Fruit fly (Drosophila melanogaster) whole organism, embryonic: ENCODE measurements around the gene CG9986.

Experiments used
- Aef1 ChIP-seq: fragments of 200-800 bp; sonication (Bioruptor generic); IDR thresholded peaks from 3 replicates; pipeline ENCODE4 v1.3.6; 2022; ENCODE audit warnings: missing biosample characterization, missing genetic modification characterization
- Blimp-1 ChIP-seq: fragments of 200-800 bp; sonication (Bioruptor generic); optimal IDR thresholded peaks from 3 replicates; lab custom pipeline; 2018; ENCODE audit warnings: missing biosample characterization, missing genetic modification characterization, mild to moderate bottlenecking, moderate library complexity, missing genetic modification reagents
- C15 ChIP-seq: fragments of 200-800 bp; sonication (Bioruptor generic); IDR thresholded peaks from 3 replicates; pipeline ENCODE4 v1.3.6; 2022; ENCODE audit warnings: missing biosample characterization, missing genetic modification characterization
- CG10431 ChIP-seq: fragments of 200-800 bp; sonication (Bioruptor generic); optimal IDR thresholded peaks from 3 replicates; lab custom pipeline; 2018; ENCODE audit warnings: missing biosample characterization, mild to moderate bottlenecking, missing genetic modification characterization
- CG11085 ChIP-seq: fragments of 200-800 bp; sonication (Bioruptor generic); IDR thresholded peaks from 2 replicates; pipeline ENCODE4 v1.3.6; 2022; ENCODE audit warnings: missing biosample characterization, missing genetic modification characterization
- CG12769 ChIP-seq: fragments of 200-800 bp; sonication (Bioruptor generic); optimal IDR thresholded peaks from 2 replicates; lab custom pipeline; 2019; ENCODE audit warnings: missing biosample characterization, mild to moderate bottlenecking, missing genetic modification characterization, moderate library complexity
- CG14050 ChIP-seq: fragments of 200-800 bp; sonication (Bioruptor generic); IDR thresholded peaks from 3 replicates; pipeline ENCODE4 v1.3.6; 2022; ENCODE audit warnings: missing biosample characterization, missing genetic modification characterization
- CG14710 ChIP-seq: fragments of 200-800 bp; sonication (Bioruptor generic); optimal IDR thresholded peaks from 3 replicates; lab custom pipeline; 2019; ENCODE audit warnings: missing biosample characterization, mild to moderate bottlenecking, missing genetic modification characterization, moderate library complexity
- CG15269 ChIP-seq: fragments of 200-800 bp; sonication (Bioruptor generic); optimal IDR thresholded peaks from 2 replicates; lab custom pipeline; 2018; ENCODE audit warnings: missing biosample characterization, mild to moderate bottlenecking, missing genetic modification characterization, moderate library complexity
- CG17361 ChIP-seq: fragments of 200-800 bp; sonication (Bioruptor generic); IDR thresholded peaks from 3 replicates; pipeline ENCODE4 v1.3.6; 2022; ENCODE audit warnings: missing biosample characterization, missing genetic modification characterization
- CG2678 ChIP-seq: fragments of 200-800 bp; sonication (Bioruptor generic); optimal IDR thresholded peaks from 3 replicates; lab custom pipeline; 2019; ENCODE audit warnings: missing biosample characterization, mild to moderate bottlenecking, missing genetic modification characterization, moderate library complexity
- CG30403 ChIP-seq: fragments of 200-800 bp; sonication (Bioruptor generic); optimal IDR thresholded peaks from 3 replicates; lab custom pipeline; 2016; ENCODE audit warnings: missing biosample characterization, missing genetic modification characterization
- CG3407 ChIP-seq: fragments of 200-800 bp; sonication (Bioruptor generic); optimal IDR thresholded peaks from 2 replicates; lab custom pipeline; 2018; ENCODE audit warnings: missing biosample characterization, mild to moderate bottlenecking, missing genetic modification characterization
- CG34224 ChIP-seq: fragments of 200-800 bp; sonication (Bioruptor generic); IDR thresholded peaks from 3 replicates; pipeline ENCODE4 v1.3.6; 2022; ENCODE audit warnings: missing biosample characterization, missing genetic modification characterization; ENCODE audit not compliant: partially characterized antibody
- CG5180 ChIP-seq: fragments of 200-800 bp; sonication (Bioruptor generic); optimal IDR thresholded peaks from 3 replicates; lab custom pipeline; 2017; ENCODE audit warnings: missing biosample characterization, missing genetic modification characterization, mild to moderate bottlenecking, moderate library complexity, missing genetic modification reagents
- CG6272 ChIP-seq: fragments of 200-800 bp; sonication (Bioruptor generic); IDR thresholded peaks from 2 replicates; pipeline ENCODE4 v1.3.6; 2022; ENCODE audit warnings: missing biosample characterization, missing genetic modification characterization
- CG7839 ChIP-seq: fragments of 200-800 bp; sonication (Bioruptor generic); optimal IDR thresholded peaks from 3 replicates; lab custom pipeline; 2018; ENCODE audit warnings: missing biosample characterization, mild to moderate bottlenecking, missing genetic modification characterization, moderate library complexity
- CG9609 ChIP-seq: fragments of 200-800 bp; sonication (Bioruptor generic); optimal IDR thresholded peaks from 3 replicates; lab custom pipeline; 2016; ENCODE audit warnings: missing biosample characterization, missing genetic modification characterization
- D19B ChIP-seq: fragments of 200-800 bp; sonication (Bioruptor generic); optimal IDR thresholded peaks from 2 replicates; lab custom pipeline; 2017; ENCODE audit warnings: missing biosample characterization, mild to moderate bottlenecking, missing genetic modification characterization
- Dp ChIP-seq: fragments of 200-800 bp; sonication (Bioruptor generic); optimal IDR thresholded peaks from 2 replicates; lab custom pipeline; 2018; ENCODE audit warnings: missing biosample characterization, mild to moderate bottlenecking, missing genetic modification characterization, moderate library complexity
- ERR ChIP-seq: fragments of 200-800 bp; sonication (Bioruptor generic); optimal IDR thresholded peaks from 2 replicates; lab custom pipeline; 2016; ENCODE audit warnings: missing biosample characterization, missing genetic modification characterization
- Fer2 ChIP-seq: fragments of 200-800 bp; sonication (Bioruptor generic); optimal IDR thresholded peaks from 2 replicates; lab custom pipeline; 2018; ENCODE audit warnings: missing biosample characterization, mild to moderate bottlenecking, missing genetic modification characterization, moderate library complexity
- Hr3 ChIP-seq: fragments of 200-800 bp; sonication (Bioruptor generic); optimal IDR thresholded peaks from 3 replicates; lab custom pipeline; 2016; ENCODE audit warnings: missing biosample characterization, missing genetic modification characterization
- Lhr ChIP-seq: fragments of 200-800 bp; sonication (Bioruptor generic); optimal IDR thresholded peaks from 3 replicates; lab custom pipeline; 2017; ENCODE audit warnings: mild to moderate bottlenecking, missing biosample characterization, missing genetic modification reagents, missing genetic modification characterization
- Med ChIP-seq: fragments of 200-800 bp; sonication (Bioruptor generic); peaks from one replicate; lab custom pipeline; 2016; ENCODE audit warnings: missing biosample characterization, missing genetic modification characterization, mild to moderate bottlenecking, inconsistent platforms, moderate library complexity
- Mes4 ChIP-seq: fragments of 200-800 bp; sonication (Bioruptor generic); optimal IDR thresholded peaks from 2 replicates; lab custom pipeline; 2016; ENCODE audit warnings: missing biosample characterization, missing genetic modification characterization
- NfI ChIP-seq: fragments of 200-800 bp; sonication (Bioruptor generic); optimal IDR thresholded peaks from 3 replicates; lab custom pipeline; 2018; ENCODE audit warnings: missing biosample characterization, mild to moderate bottlenecking, missing genetic modification characterization, moderate library complexity
- PHDP ChIP-seq: fragments of 200-800 bp; sonication (Bioruptor generic); optimal IDR thresholded peaks from 3 replicates; lab custom pipeline; 2018; ENCODE audit warnings: missing biosample characterization, mild to moderate bottlenecking, missing genetic modification characterization, moderate library complexity
- ap ChIP-seq: fragments of 200-800 bp; sonication (Bioruptor generic); IDR thresholded peaks from 2 replicates; pipeline ENCODE4 v1.3.6; 2022; ENCODE audit warnings: missing biosample characterization, missing genetic modification characterization
- ato ChIP-seq: fragments of 200-800 bp; sonication (Bioruptor generic); IDR thresholded peaks from 2 replicates; pipeline ENCODE4 v1.3.6; 2022; ENCODE audit warnings: missing biosample characterization, missing genetic modification characterization; ENCODE audit not compliant: partially characterized antibody
- bowl ChIP-seq: fragments of 200-800 bp; sonication (Bioruptor generic); IDR thresholded peaks from 2 replicates; pipeline ENCODE4 v1.3.6; 2022; ENCODE audit warnings: missing biosample characterization, missing genetic modification characterization
- bsh ChIP-seq, 2 experiments: fragments of 200-800 bp; sonication (Bioruptor generic); optimal IDR thresholded peaks; 2 replicates each; lab custom pipeline; 2017 to 2018; ENCODE audit warnings: mild to moderate bottlenecking in 2 of 2, missing biosample characterization in 2 of 2, missing genetic modification characterization in 2 of 2, moderate library complexity in 1 of 2
- cad ChIP-seq: fragments of >200 bp; optimal IDR thresholded peaks from 2 replicates; lab custom pipeline; 2017; ENCODE audit warnings: missing biosample characterization, missing genetic modification characterization
- ci ChIP-seq: fragments of 200-800 bp; sonication (Bioruptor generic); IDR thresholded peaks from 3 replicates; pipeline ENCODE4 v1.3.6; 2022; ENCODE audit warnings: missing biosample characterization, missing genetic modification characterization
- dimm ChIP-seq: fragments of 200-800 bp; sonication (Bioruptor generic); IDR thresholded peaks from 2 replicates; pipeline ENCODE4 v1.3.6; 2022; ENCODE audit warnings: missing biosample characterization, missing genetic modification characterization
- exex ChIP-seq: fragments of 200-800 bp; sonication (Bioruptor generic); optimal IDR thresholded peaks from 4 replicates; lab custom pipeline; 2018; ENCODE audit warnings: missing biosample characterization, mild to moderate bottlenecking, missing genetic modification characterization, moderate library complexity
- fd64A ChIP-seq: fragments of 200-800 bp; sonication (Bioruptor generic); optimal IDR thresholded peaks from 3 replicates; lab custom pipeline; 2018; ENCODE audit warnings: missing biosample characterization, mild to moderate bottlenecking, missing genetic modification characterization
- gcm2 ChIP-seq: fragments of 200-800 bp; sonication (Bioruptor generic); optimal IDR thresholded peaks from 2 replicates; lab custom pipeline; 2016; ENCODE audit warnings: missing biosample characterization, missing genetic modification characterization
- gem ChIP-seq: fragments of 200-800 bp; sonication (Bioruptor generic); optimal IDR thresholded peaks from 2 replicates; lab custom pipeline; 2019; ENCODE audit warnings: missing biosample characterization, mild to moderate bottlenecking, missing genetic modification characterization, moderate library complexity
- lilli ChIP-seq: fragments of 200-800 bp; sonication (Bioruptor generic); optimal IDR thresholded peaks from 3 replicates; lab custom pipeline; 2016; ENCODE audit warnings: missing biosample characterization, missing genetic modification characterization
- lola ChIP-seq, 3 experiments: fragments of >200 bp in 2 of 3; fragments of 200-800 bp in 1 of 3; sonication (Bioruptor generic) in 1 of 3; optimal IDR thresholded peaks; 2 replicates each; lab custom pipeline; 2017 to 2019; ENCODE audit warnings: missing biosample characterization in 3 of 3, missing genetic modification characterization in 3 of 3, mild to moderate bottlenecking in 1 of 3, moderate library complexity in 1 of 3
- lov ChIP-seq, 2 experiments: fragments of 200-800 bp in 1 of 2; fragments of >200 bp in 1 of 2; sonication (Bioruptor generic) in 1 of 2; IDR thresholded peaks in 1 of 2; optimal IDR thresholded peaks in 1 of 2; 2 replicates in 1 of 2; 3 replicates in 1 of 2; pipeline versions ENCODE4 v1.3.6 to Lab custom; 2017 to 2022; ENCODE audit warnings: missing biosample characterization in 1 of 2, missing genetic modification characterization in 1 of 2
- nmo ChIP-seq: fragments of 200-800 bp; sonication (Bioruptor generic); optimal IDR thresholded peaks from 2 replicates; lab custom pipeline; 2018; ENCODE audit warnings: missing biosample characterization, mild to moderate bottlenecking, missing genetic modification characterization, moderate library complexity
- pita ChIP-seq: fragments of 200-800 bp; sonication (Bioruptor generic); optimal IDR thresholded peaks from 2 replicates; lab custom pipeline; 2017; ENCODE audit warnings: missing biosample characterization, mild to moderate bottlenecking, missing genetic modification characterization
- sd ChIP-seq: fragments of 200-800 bp; sonication (Bioruptor generic); optimal IDR thresholded peaks from 3 replicates; lab custom pipeline; 2018; ENCODE audit warnings: missing biosample characterization, mild to moderate bottlenecking, missing genetic modification characterization, moderate library complexity
- zfh1 ChIP-seq: fragments of 200-800 bp; sonication (Bioruptor generic); IDR thresholded peaks from 3 replicates; pipeline ENCODE4 v1.3.6; 2022; ENCODE audit warnings: missing biosample characterization, missing genetic modification characterization

Gene CG9986

dm6 chr3R:28629186-28629979 is 23.5 kb downstream of the CG9986 start (continued):
- TF ChIP-seq Lhr (GFP tag; lab: Kevin White, UChicago) (no peak), Aef1 (GFP tag; lab: Robert Waterston, UW) (no peak), NfI (GFP tag; lab: Kevin White, UChicago) (no peak), dimm (GFP tag; lab: Robert Waterston, UW) (no peak), CG12769 (tag; lab: Kevin White, UChicago) (peak; percentile 11), CG2678 (no peak), CG11085 (GFP tag; lab: Robert Waterston, UW) (no peak), Dp (no peak), CG14710 (no peak), D19B (GFP tag; lab: Kevin White, UChicago) (no peak)

dm6 chr3R:28630092-28630491 is 24.2 kb downstream of the CG9986 start:
- peak; percentile 10 for TF ChIP-seq Med
- no peak for TF ChIP-seq CG6272 (GFP tag; lab: Robert Waterston, UW)
- TF ChIP-seq gcm2 (GFP tag; lab: Kevin White, UChicago), result no peak
- TF ChIP-seq CG9609 (GFP tag; lab: Kevin White, UChicago), result no peak
- TF ChIP-seq dimm (GFP tag; lab: Robert Waterston, UW), result no peak
- TF ChIP-seq Blimp-1 (GFP tag; lab: Kevin White, UChicago), result no peak
- no peak for TF ChIP-seq exex (tag; lab: Kevin White, UChicago)
- TF ChIP-seq PHDP (tag; lab: Kevin White, UChicago), result no peak
- TF ChIP-seq CG10431 (GFP tag; lab: Kevin White, UChicago), result no peak
- no peak for TF ChIP-seq Hr3
- TF ChIP-seq bsh (GFP tag; optimal IDR thresholded peaks at IDR 0.05; lab: Kevin White, UChicago), result peak in 1 of 2 experiments; percentile 11
- peak in 1 of 3 experiments; percentile 30 for TF ChIP-seq lola (GFP tag; optimal IDR thresholded peaks at IDR 0.05; lab: Kevin White, UChicago)
- TF ChIP-seq CG34224, result no peak
- peak; percentile 22 for TF ChIP-seq CG7839 (tag; lab: Kevin White, UChicago)
- TF ChIP-seq CG30403, result no peak
- TF ChIP-seq lilli (GFP tag; lab: Kevin White, UChicago), result no peak
- TF ChIP-seq pita (GFP tag; lab: Kevin White, UChicago), result no peak
- no peak for TF ChIP-seq ato (GFP tag; lab: Robert Waterston, UW)
- peak; percentile 39 for TF ChIP-seq nmo
- TF ChIP-seq zfh1 (GFP tag; lab: Robert Waterston, UW), result no peak
- TF ChIP-seq fd64A (GFP tag; lab: Kevin White, UChicago), result no peak
- TF ChIP-seq ERR (GFP tag; lab: Kevin White, UChicago), result no peak
- TF ChIP-seq CG3407 (GFP tag; lab: Kevin White, UChicago), result no peak
- 0 out of 2 replicates have a peak, but pooled peaks have one; percentile 16 for TF ChIP-seq ap
- TF ChIP-seq bowl, result no peak
- peak; percentile 26 for TF ChIP-seq gem (tag; lab: Kevin White, UChicago)
- TF ChIP-seq CG14050, result no peak
- TF ChIP-seq C15, result no peak
- TF ChIP-seq Mes4 (GFP tag; lab: Kevin White, UChicago), result no peak
- TF ChIP-seq sd (tag; lab: Kevin White, UChicago), result no peak
- no peak for TF ChIP-seq Fer2 (tag; lab: Kevin White, UChicago)
- TF ChIP-seq Dp, result no peak
- no peak for TF ChIP-seq CG5180
- TF ChIP-seq cad (GFP tag; lab: Kevin White, UChicago), result no peak
- TF ChIP-seq ci (GFP tag; lab: Robert Waterston, UW), result 0 out of 3 replicates have a peak, but pooled peaks have one; percentile 37
- TF ChIP-seq CG15269 (tag; lab: Kevin White, UChicago), result no peak
- no peak for TF ChIP-seq lov (optimal IDR thresholded peaks at IDR 0.05; lab: Kevin White, UChicago)
- no peak for TF ChIP-seq lov (GFP tag; IDR thresholded peaks at IDR 0.05; lab: Robert Waterston, UW)
- TF ChIP-seq CG17361 (GFP tag; lab: Robert Waterston, UW), result 0 out of 3 replicates have a peak, but pooled peaks have one; percentile 26
